Fruit fly (Drosophila melanogaster): ENCODE data around the gene TTLL1B.

TTLL1B gene

dm6 chr3L:4625387-4626386 is 22.4 kb upstream of the TTLL1B start, which contains the start of gene Src64B (continued):
- TF ChIP-seq cg (GFP tag; optimal IDR thresholded peaks at IDR 0.05) (peak; percentile 93), kay (GFP tag; optimal IDR thresholded peaks at IDR 0.05) (no peak), kah (GFP tag; optimal IDR thresholded peaks at IDR 0.05) (peak; percentile 42), aop (GFP tag; IDR thresholded peaks at IDR 0.05) (no peak), Scr (GFP tag; IDR thresholded peaks at IDR 0.05; ENCODE audit: partially characterized antibody) (peak; percentile 60), Dek (tag; optimal IDR thresholded peaks at IDR 0.05) (no peak), HmgZ (tag; optimal IDR thresholded peaks at IDR 0.05) (peak; percentile 58), fd96Cb (tag; optimal IDR thresholded peaks at IDR 0.05) (no peak), zen2 (GFP tag; IDR thresholded peaks at IDR 0.05; ENCODE audit: partially characterized antibody) (no peak; the same call in 2 of the 3 replicates), CG6689 (GFP tag; IDR thresholded peaks at IDR 0.05) (no peak), D (optimal IDR thresholded peaks at IDR 0.05) (peak; percentile 25), D (GFP tag; optimal IDR thresholded peaks at IDR 0.05) (no peak), sr (GFP tag; IDR thresholded peaks at IDR 0.05) (peak; percentile 37; the same call in 1 of the 3 replicates), Gug (GFP tag; IDR thresholded peaks at IDR 0.05) (0 out of 4 replicates have a peak, but pooled peaks have one; percentile 8), BEAF-32 (GFP tag; optimal IDR thresholded peaks at IDR 0.05) (peak; percentile 79), CG1647 (GFP tag; optimal IDR thresholded peaks at IDR 0.05) (no peak), az2 (GFP tag; optimal IDR thresholded peaks at IDR 0.05) (no peak), CG11085 (GFP tag; IDR thresholded peaks at IDR 0.05) (no peak), ap (GFP tag; IDR thresholded peaks at IDR 0.05) (no peak), dmrt11E (tag; optimal IDR thresholded peaks at IDR 0.05) (no peak), al (GFP tag; IDR thresholded peaks at IDR 0.05) (no peak), wek (GFP tag; optimal IDR thresholded peaks at IDR 0.05) (no peak), Asciz (GFP tag; optimal IDR thresholded peaks at IDR 0.05) (no peak), zfh2 (GFP tag; optimal IDR thresholded peaks at IDR 0.05) (no peak), bbx (GFP tag; IDR thresholded peaks at IDR 0.05; ENCODE audit: partially characterized antibody) (peak; percentile 73; the same call in 1 of the 2 replicates), CG13424 (tag; optimal IDR thresholded peaks at IDR 0.05) (no peak), MESR4 (GFP tag; optimal IDR thresholded peaks at IDR 0.05) (peak; percentile 81), CG34422 (GFP tag; IDR thresholded peaks at IDR 0.05) (peak; percentile 84; the same call in 2 of the 3 replicates), dysf (GFP tag; IDR thresholded peaks at IDR 0.05) (no peak), Fer2 (tag; optimal IDR thresholded peaks at IDR 0.05) (no peak), CG11504 (tag; optimal IDR thresholded peaks at IDR 0.05) (peak; percentile 10), sens-2 (GFP tag; IDR thresholded peaks at IDR 0.05) (no peak), gt (GFP tag; IDR thresholded peaks at IDR 0.05) (no peak), NK7.1 (GFP tag; optimal IDR thresholded peaks at IDR 0.05) (peak; percentile 13), Myb (GFP tag; optimal IDR thresholded peaks at IDR 0.05) (peak; percentile 20), CG13775 (GFP tag; optimal IDR thresholded peaks at IDR 0.05) (no peak), hkb (optimal IDR thresholded peaks at IDR 0.05) (no peak), hkb (GFP tag; IDR thresholded peaks at IDR 0.05) (peak; percentile 46), ato (GFP tag; IDR thresholded peaks at IDR 0.05; ENCODE audit: partially characterized antibody) (0 out of 2 replicates have a peak, but pooled peaks have one; percentile 60), salm (tag; optimal IDR thresholded peaks at IDR 0.05) (no peak), CkIIα-i1 (GFP tag; IDR thresholded peaks at IDR 0.05) (no peak), tll (GFP tag; optimal IDR thresholded peaks at IDR 0.05) (peak in 1 of 2 experiments; percentile 68), CG31441 (GFP tag; IDR thresholded peaks at IDR 0.05) (0 out of 2 replicates have a peak, but pooled peaks have one; percentile 21), CG4617 (GFP tag; optimal IDR thresholded peaks at IDR 0.05; ENCODE audit: borderline replicate concordance) (peak; percentile 43), CG17568 (GFP tag; optimal IDR thresholded peaks at IDR 0.05) (peak; percentile 58), run (tag; optimal IDR thresholded peaks at IDR 0.05) (no peak), CG1024 (GFP tag; IDR thresholded peaks at IDR 0.05) (no peak), CG17612 (GFP tag; IDR thresholded peaks at IDR 0.05) (no peak)

All from whole organism, embryonic.